Worm (Caenorhabditis elegans) whole organism, L4 larva: ENCODE data around the gene F58B4.3.

ENCODE experiments used
- D1046.2 ChIP-seq: fragments of 200-800 bp; sonication (Bioruptor generic); IDR thresholded peaks from 2 replicates; pipeline ENCODE4 v1.3.6; 2022; ENCODE audit warnings: missing genetic modification characterization, missing compliant biosample characterization
- F10B5.3 ChIP-seq: sonication (generic microtip); optimal IDR thresholded peaks from 2 replicates; lab custom pipeline; 2016; ENCODE audit warnings: mild to moderate bottlenecking, missing genetic modification characterization, missing compliant biosample characterization
- F26F4.8 ChIP-seq: fragments of 200-800 bp; sonication (Bioruptor generic); conservative IDR thresholded peaks from 2 replicates; pipeline ENCODE4 v1.3.6; 2022; ENCODE audit warnings: missing genetic modification characterization, missing compliant biosample characterization
- F44E2.7 ChIP-seq: fragments of 200-800 bp; sonication (Bioruptor generic); IDR thresholded peaks from 2 replicates; pipeline ENCODE4 v2.1.2; 2022; ENCODE audit warnings: missing genetic modification characterization, missing compliant biosample characterization
- F49E8.2 ChIP-seq: sonication (generic microtip); optimal IDR thresholded peaks from 2 replicates; lab custom pipeline; 2016; ENCODE audit warnings: missing compliant biosample characterization, mild to moderate bottlenecking, missing genetic modification characterization, borderline replicate concordance
- Y105C5A.15 ChIP-seq: fragments of 200-800 bp; sonication (Bioruptor generic); IDR thresholded peaks from 2 replicates; pipeline ENCODE4 v1.3.6; 2022; ENCODE audit warnings: missing genetic modification characterization, missing compliant biosample characterization
- Y5F2A.4 ChIP-seq: fragments of 200-800 bp; sonication (Bioruptor generic); optimal IDR thresholded peaks from 2 replicates; lab custom pipeline; 2018; ENCODE audit warnings: mild to moderate bottlenecking, missing genetic modification characterization, missing compliant biosample characterization
- aly-2 ChIP-seq: sonication (generic microtip); optimal IDR thresholded peaks from 2 replicates; lab custom pipeline; 2018; ENCODE audit warnings: missing biosample characterization, missing genetic modification characterization
- ama-1 ChIP-seq: fragments of 150-350 bp; optimal IDR thresholded peaks from 2 replicates; lab custom pipeline; 2014; ENCODE audit warnings: inconsistent platforms, mixed read lengths
- arid-1 ChIP-seq: fragments of 200-800 bp; sonication (Bioruptor generic); conservative IDR thresholded peaks from 2 replicates; pipeline ENCODE4 v1.3.6; 2022; ENCODE audit warnings: missing genetic modification reagents, missing genetic modification characterization, missing compliant biosample characterization
- ceh-28 ChIP-seq: fragments of 150-350 bp; optimal IDR thresholded peaks from 2 replicates; lab custom pipeline; 2014; ENCODE audit warnings: missing biosample characterization, missing genetic modification reagents, missing genetic modification characterization
- ceh-44 ChIP-seq: fragments of 200-800 bp; sonication (Bioruptor generic); IDR thresholded peaks from 2 replicates; pipeline ENCODE4 v1.3.6; 2022; ENCODE audit warnings: missing genetic modification reagents, missing genetic modification characterization, missing compliant biosample characterization
- ceh-82 ChIP-seq: sonication (generic microtip); optimal IDR thresholded peaks from 2 replicates; lab custom pipeline; 2017; ENCODE audit warnings: missing biosample characterization, missing genetic modification characterization
- cey-2 ChIP-seq: sonication (generic microtip); optimal IDR thresholded peaks from 3 replicates; lab custom pipeline; 2017; ENCODE audit warnings: missing genetic modification characterization, mild to moderate bottlenecking, missing compliant biosample characterization, antibody characterized with exemption, borderline replicate concordance; ENCODE audit not compliant: insufficient read depth
- ctbp-1 ChIP-seq: fragments of 200-800 bp; sonication (Bioruptor generic); IDR thresholded peaks from 2 replicates; pipeline ENCODE4 v1.3.6; 2022; ENCODE audit warnings: missing genetic modification reagents, missing genetic modification characterization, missing compliant biosample characterization
- daf-16 ChIP-seq, 3 experiments: sonication (generic microtip); optimal IDR thresholded peaks; 2 replicates each; lab custom pipeline; 2016 to 2017; ENCODE audit warnings: missing genetic modification characterization in 3 of 3, missing genetic modification reagents in 3 of 3, mild to moderate bottlenecking in 2 of 3, missing compliant biosample characterization in 2 of 3, missing biosample characterization in 1 of 3, moderate library complexity in 1 of 3
- daf-8 ChIP-seq: fragments of 200-800 bp; sonication (Bioruptor generic); IDR thresholded peaks from 2 replicates; pipeline ENCODE4 v1.3.6; 2022; ENCODE audit warnings: missing genetic modification characterization, missing compliant biosample characterization
- dmd-6 ChIP-seq: fragments of 200-800 bp; sonication (Bioruptor generic); IDR thresholded peaks from 2 replicates; pipeline ENCODE4 v1.3.6; 2022; ENCODE audit warnings: missing genetic modification reagents, missing genetic modification characterization, missing compliant biosample characterization
- duxl-1 ChIP-seq: sonication (generic microtip); optimal IDR thresholded peaks from 2 replicates; lab custom pipeline; 2016; ENCODE audit warnings: mild to moderate bottlenecking, missing genetic modification characterization, moderate library complexity, missing compliant biosample characterization; ENCODE audit not compliant: poor library complexity
- egl-43 ChIP-seq: fragments of 200-800 bp; sonication (Bioruptor generic); IDR thresholded peaks from 2 replicates; pipeline ENCODE4 v1.3.6; 2022; ENCODE audit warnings: missing genetic modification reagents, missing genetic modification characterization, missing compliant biosample characterization
- fkh-10 ChIP-seq: fragments of 150-350 bp; optimal IDR thresholded peaks from 2 replicates; lab custom pipeline; 2014; ENCODE audit warnings: missing biosample characterization, missing genetic modification reagents, missing genetic modification characterization
- fos-1 ChIP-seq: fragments of 150-350 bp; optimal IDR thresholded peaks from 2 replicates; lab custom pipeline; 2014; ENCODE audit warnings: missing biosample characterization, missing genetic modification characterization
- gei-8 ChIP-seq: fragments of 200-800 bp; sonication (Bioruptor generic); optimal IDR thresholded peaks from 2 replicates; lab custom pipeline; 2018; ENCODE audit warnings: mild to moderate bottlenecking, missing genetic modification characterization, missing compliant biosample characterization
- hlh-11 ChIP-seq: fragments of 200-800 bp; sonication (Bioruptor generic); optimal IDR thresholded peaks from 2 replicates; lab custom pipeline; 2018; ENCODE audit warnings: mild to moderate bottlenecking, missing genetic modification characterization, missing compliant biosample characterization
- jun-1 ChIP-seq: fragments of 150-350 bp; optimal IDR thresholded peaks from 2 replicates; lab custom pipeline; 2014; ENCODE audit warnings: missing biosample characterization, missing genetic modification reagents, missing genetic modification characterization
- lin-29 ChIP-seq: fragments of 200-800 bp; sonication (Bioruptor generic); IDR thresholded peaks from 2 replicates; pipeline ENCODE4 v1.3.6; 2022; ENCODE audit warnings: missing genetic modification reagents, missing genetic modification characterization, missing compliant biosample characterization
- lir-3 ChIP-seq: sonication (generic microtip); optimal IDR thresholded peaks from 2 replicates; lab custom pipeline; 2016; ENCODE audit warnings: mild to moderate bottlenecking, missing genetic modification characterization, missing compliant biosample characterization
- mep-1 ChIP-seq: fragments of 150-350 bp; sonication (generic microtip); optimal IDR thresholded peaks from 3 replicates; lab custom pipeline; 2014; ENCODE audit warnings: missing biosample characterization, missing genetic modification characterization
- mxl-3 ChIP-seq: fragments of 200-800 bp; sonication (Bioruptor generic); optimal IDR thresholded peaks from 2 replicates; lab custom pipeline; 2018; ENCODE audit warnings: mild to moderate bottlenecking, missing genetic modification characterization, missing compliant biosample characterization
- nhr-102 ChIP-seq: sonication (generic microtip); optimal IDR thresholded peaks from 2 replicates; lab custom pipeline; 2016; ENCODE audit warnings: mild to moderate bottlenecking, missing genetic modification characterization, moderate library complexity, missing compliant biosample characterization
- nhr-11 ChIP-seq: fragments of 150-350 bp; optimal IDR thresholded peaks from 2 replicates; lab custom pipeline; 2014; ENCODE audit warnings: missing biosample characterization, missing genetic modification characterization
- nhr-237 ChIP-seq: sonication (generic microtip); optimal IDR thresholded peaks from 2 replicates; lab custom pipeline; 2017; ENCODE audit warnings: missing biosample characterization, missing genetic modification characterization
- nhr-25 ChIP-seq: sonication (generic microtip); optimal IDR thresholded peaks from 2 replicates; lab custom pipeline; 2017; ENCODE audit warnings: missing genetic modification characterization, mild to moderate bottlenecking, missing compliant biosample characterization, antibody characterized with exemption, moderate library complexity, borderline replicate concordance; ENCODE audit not compliant: insufficient read depth
- nhr-42 ChIP-seq: fragments of 200-800 bp; sonication (Bioruptor generic); IDR thresholded peaks from 2 replicates; pipeline ENCODE4 v1.3.6; 2022; ENCODE audit warnings: missing genetic modification characterization, missing compliant biosample characterization
- nhr-48 ChIP-seq: sonication (generic microtip); optimal IDR thresholded peaks from 2 replicates; lab custom pipeline; 2016; ENCODE audit warnings: mild to moderate bottlenecking, missing genetic modification characterization, missing compliant biosample characterization
- nhr-6 ChIP-seq: fragments of 150-350 bp; optimal IDR thresholded peaks from 2 replicates; lab custom pipeline; 2014; ENCODE audit warnings: missing biosample characterization, missing genetic modification characterization
- rbr-2 ChIP-seq: sonication (generic microtip); optimal IDR thresholded peaks from 2 replicates; lab custom pipeline; 2016; ENCODE audit warnings: missing genotype, missing genetic modification characterization, missing compliant biosample characterization
- sdz-12 ChIP-seq: fragments of 200-800 bp; sonication (Bioruptor generic); optimal IDR thresholded peaks from 2 replicates; lab custom pipeline; 2018; ENCODE audit warnings: mild to moderate bottlenecking, missing genetic modification characterization, missing compliant biosample characterization
- snpc-1.2 ChIP-seq: fragments of 200-800 bp; sonication (Bioruptor generic); IDR thresholded peaks from 2 replicates; pipeline ENCODE4 v1.3.6; 2022; ENCODE audit warnings: missing genetic modification reagents, missing genetic modification characterization, missing compliant biosample characterization
- snpc-4 ChIP-seq: fragments of 150-350 bp; optimal IDR thresholded peaks from 2 replicates; lab custom pipeline; 2014; ENCODE audit warnings: missing biosample characterization, missing genetic modification characterization
- spr-3 ChIP-seq: fragments of 200-800 bp; sonication (Bioruptor generic); optimal IDR thresholded peaks from 2 replicates; lab custom pipeline; 2018; ENCODE audit warnings: mild to moderate bottlenecking, missing genetic modification characterization, missing compliant biosample characterization
- tag-97 ChIP-seq: fragments of 200-800 bp; sonication (Bioruptor generic); IDR thresholded peaks from 2 replicates; pipeline ENCODE4 v1.3.6; 2022; ENCODE audit warnings: missing genetic modification characterization, missing compliant biosample characterization
- unc-130 ChIP-seq: sonication (generic microtip); optimal IDR thresholded peaks from 2 replicates; lab custom pipeline; 2016; ENCODE audit warnings: missing genetic modification reagents, missing genetic modification characterization, missing compliant biosample characterization
- unc-62 ChIP-seq, 3 experiments: fragments of 150-350 bp in 1 of 3; sonication (generic microtip); optimal IDR thresholded peaks in 2 of 3; peaks in 1 of 3; 1 replicate in 1 of 3; 2 replicates in 2 of 3; lab custom pipeline; 2014 to 2017; ENCODE audit warnings: missing biosample characterization in 3 of 3, missing genetic modification characterization in 3 of 3, missing genetic modification reagents in 3 of 3, missing genotype in 1 of 3
- vab-7 ChIP-seq: fragments of 200-800 bp; sonication (Bioruptor generic); IDR thresholded peaks from 2 replicates; pipeline ENCODE4 v1.3.6; 2022; ENCODE audit warnings: missing genetic modification reagents, missing genetic modification characterization, missing compliant biosample characterization
- zag-1 ChIP-seq: fragments of 150-350 bp; optimal IDR thresholded peaks from 2 replicates; lab custom pipeline; 2014; ENCODE audit warnings: missing biosample characterization, missing genetic modification characterization
- zfp-2 ChIP-seq: sonication (generic microtip); optimal IDR thresholded peaks from 2 replicates; lab custom pipeline; 2016; ENCODE audit warnings: mild to moderate bottlenecking, missing genetic modification characterization, missing compliant biosample characterization
- zfp-3 ChIP-seq: fragments of 200-800 bp; sonication (Bioruptor generic); conservative IDR thresholded peaks from 2 replicates; pipeline ENCODE4 v1.3.6; 2022; ENCODE audit warnings: missing genetic modification reagents, missing genetic modification characterization, missing compliant biosample characterization

Gene F58B4.3

ce11 chrV:10937294-10937693, 7.7 kb downstream of the F58B4.3 start (continued):
- TF ChIP-seq unc-62 (GFP tag; optimal IDR thresholded peaks at IDR 0.05 in 1 of 2; lab: Kevin White, UChicago) (peak in 1 of 2 experiments; percentile 66), unc-62 (tag; optimal IDR thresholded peaks at IDR 0.05; lab: Kevin White, UChicago) (no peak), aly-2 (tag; lab: Kevin White, UChicago) (no peak), F10B5.3 (tag; lab: Kevin White, UChicago) (no peak), zag-1 (no peak)
- TF ChIP-seq, all 104 proteins: peak for 22

ce11 chrV:10938739-10939138, 9.1 kb downstream of the F58B4.3 start, which contains the start of gene F17C11.11:
TSS of gene F17C11.11 (minus strand) at chrV:10938817.
- TF ChIP-seq daf-8 (GFP tag; lab: Robert Waterston, UW) (no peak), dmd-6 (GFP tag; lab: Robert Waterston, UW) (peak; percentile 77), ceh-28 (no peak), F10B5.3 (tag; lab: Kevin White, UChicago) (no peak), nhr-42 (GFP tag; lab: Robert Waterston, UW) (no peak), arid-1 (GFP tag; lab: Robert Waterston, UW) (no peak), nhr-102 (tag; lab: Kevin White, UChicago) (no peak), Y5F2A.4 (GFP tag; lab: Kevin White, UChicago) (no peak), lir-3 (tag; lab: Kevin White, UChicago) (no peak), nhr-6 (peak; percentile 36), cey-2 (tag; lab: Kevin White, UChicago) (peak; percentile 43), unc-62 (GFP tag; optimal IDR thresholded peaks at IDR 0.05 in 1 of 2; lab: Kevin White, UChicago) (no peak), unc-62 (tag; optimal IDR thresholded peaks at IDR 0.05; lab: Kevin White, UChicago) (no peak), spr-3 (no peak), vab-7 (GFP tag; lab: Robert Waterston, UW) (no peak), mxl-3 (GFP tag; lab: Kevin White, UChicago) (peak; percentile 35), nhr-237 (tag; lab: Kevin White, UChicago) (no peak), hlh-11 (tag; lab: Kevin White, UChicago) (peak; percentile 63), zfp-3 (GFP tag; lab: Robert Waterston, UW) (no peak), aly-2 (tag; lab: Kevin White, UChicago) (no peak), nhr-11 (tag; lab: Kevin White, UChicago) (no peak), ceh-82 (tag; lab: Kevin White, UChicago) (no peak), snpc-4 (tag; lab: Kevin White, UChicago) (no peak), fos-1 (tag; lab: Kevin White, UChicago) (no peak), ceh-44 (GFP tag; lab: Robert Waterston, UW) (no peak), zag-1 (no peak), nhr-25 (no peak), ctbp-1 (GFP tag; lab: Robert Waterston, UW) (no peak), gei-8 (GFP tag; lab: Kevin White, UChicago) (no peak), duxl-1 (tag; lab: Kevin White, UChicago) (no peak), sdz-12 (no peak), fkh-10 (GFP tag; lab: Kevin White, UChicago) (no peak), mep-1 (no peak), egl-43 (no peak), zfp-2 (tag; lab: Kevin White, UChicago) (no peak), Y105C5A.15 (no peak), lin-29 (GFP tag; lab: Robert Waterston, UW) (no peak), D1046.2 (GFP tag; lab: Robert Waterston, UW) (no peak), unc-130 (no peak), nhr-48 (peak; percentile 24), F49E8.2 (tag; lab: Kevin White, UChicago) (no peak), ama-1 (lab: Kevin White, UChicago) (no peak), daf-16 (GFP tag; optimal IDR thresholded peaks at IDR 0.05; lab: Kevin White, UChicago) (no peak), daf-16 (tag; optimal IDR thresholded peaks at IDR 0.05; lab: Kevin White, UChicago) (peak; percentile 77), jun-1 (tag; lab: Kevin White, UChicago) (no peak), F44E2.7 (GFP tag; lab: Robert Waterston, UW) (no peak), F26F4.8 (GFP tag; lab: Robert Waterston, UW) (no peak), snpc-1.2 (GFP tag; lab: Robert Waterston, UW) (no peak), rbr-2 (tag; lab: Kevin White, UChicago) (no peak), tag-97 (GFP tag; lab: Robert Waterston, UW) (no peak)
